Worm (Caenorhabditis elegans) whole organism, L1 larva: ENCODE results near the gene K06A9.3.

ENCODE experiments used
- aha-1 ChIP-seq: fragments of 150-350 bp; optimal IDR thresholded peaks from 2 replicates; lab custom pipeline; 2014; ENCODE audit warnings: missing biosample characterization, missing genetic modification characterization
- ama-1 ChIP-seq: fragments of 150-350 bp; optimal IDR thresholded peaks from 2 replicates; lab custom pipeline; 2014
- ceh-82 ChIP-seq, 3 experiments: fragments of 150-350 bp in 1 of 3; sonication (generic microtip) in 2 of 3; optimal IDR thresholded peaks; 2 replicates each; lab custom pipeline; 2014 to 2017; ENCODE audit warnings: missing biosample characterization in 3 of 3, missing genetic modification characterization in 3 of 3
- dsc-1 ChIP-seq: sonication (generic microtip); optimal IDR thresholded peaks from 2 replicates; lab custom pipeline; 2016; ENCODE audit warnings: mild to moderate bottlenecking, missing genetic modification characterization, missing compliant biosample characterization
- efl-1 ChIP-seq, 4 experiments: fragments of 150-350 bp; optimal IDR thresholded peaks in 3 of 4; peaks in 1 of 4; 1 replicate in 1 of 4; 2 replicates in 3 of 4; lab custom pipeline; 2014; ENCODE audit warnings: missing biosample characterization in 2 of 4, missing genetic modification characterization in 2 of 4, missing genetic modification reagents in 2 of 4
- efl-3 ChIP-seq: fragments of 200-800 bp; sonication (Bioruptor generic); optimal IDR thresholded peaks from 2 replicates; lab custom pipeline; 2018; ENCODE audit warnings: mild to moderate bottlenecking, missing genetic modification characterization, missing compliant biosample characterization
- fkh-10 ChIP-seq: sonication (generic microtip); optimal IDR thresholded peaks from 2 replicates; lab custom pipeline; 2017; ENCODE audit warnings: missing biosample characterization, missing genetic modification reagents, missing genetic modification characterization
- fkh-8 ChIP-seq: sonication (generic microtip); optimal IDR thresholded peaks from 2 replicates; lab custom pipeline; 2016; ENCODE audit warnings: mild to moderate bottlenecking, missing genetic modification characterization, missing compliant biosample characterization
- hlh-17 ChIP-seq: fragments of 200-800 bp; sonication (Bioruptor generic); optimal IDR thresholded peaks from 2 replicates; lab custom pipeline; 2018; ENCODE audit warnings: missing genetic modification characterization, mild to moderate bottlenecking, missing compliant biosample characterization, moderate library complexity, borderline replicate concordance
- irx-1 ChIP-seq: sonication (generic microtip); optimal IDR thresholded peaks from 2 replicates; lab custom pipeline; 2016; ENCODE audit warnings: missing genetic modification characterization, missing compliant biosample characterization
- jun-1 ChIP-seq: fragments of 150-350 bp; optimal IDR thresholded peaks from 2 replicates; lab custom pipeline; 2014; ENCODE audit warnings: missing biosample characterization, missing genetic modification reagents, missing genetic modification characterization
- lin-14 ChIP-seq: fragments of 200-800 bp; sonication (Bioruptor generic); optimal IDR thresholded peaks from 2 replicates; lab custom pipeline; 2018; ENCODE audit warnings: mild to moderate bottlenecking, missing genetic modification characterization, moderate library complexity, missing compliant biosample characterization
- lin-15B ChIP-seq: fragments of 150-350 bp; sonication (generic microtip); optimal IDR thresholded peaks from 3 replicates; lab custom pipeline; 2014; ENCODE audit warnings: missing biosample characterization, missing genetic modification characterization
- lin-35 ChIP-seq, 2 experiments: fragments of 150-350 bp; optimal IDR thresholded peaks; 2 replicates each; lab custom pipeline; 2014; ENCODE audit warnings: missing biosample characterization in 2 of 2, missing genetic modification characterization in 2 of 2, missing genetic modification reagents in 2 of 2
- lin-39 ChIP-seq: fragments of 150-350 bp; optimal IDR thresholded peaks from 2 replicates; lab custom pipeline; 2014; ENCODE audit warnings: missing biosample characterization, missing genetic modification reagents, missing genetic modification characterization
- lsy-2 ChIP-seq, 2 experiments: fragments of 150-350 bp; optimal IDR thresholded peaks; 2 replicates each; lab custom pipeline; 2014; ENCODE audit warnings: missing biosample characterization in 2 of 2, missing genetic modification characterization in 2 of 2
- mdl-1 ChIP-seq, 2 experiments: fragments of 150-350 bp; optimal IDR thresholded peaks; 2 replicates each; lab custom pipeline; 2014 to 2017; ENCODE audit warnings: missing biosample characterization in 2 of 2, missing genetic modification characterization in 2 of 2, inconsistent platforms in 1 of 2
- nhr-11 ChIP-seq: fragments of 150-350 bp; optimal IDR thresholded peaks from 2 replicates; lab custom pipeline; 2014; ENCODE audit warnings: missing biosample characterization, missing genetic modification characterization
- nhr-12 ChIP-seq: sonication (generic microtip); optimal IDR thresholded peaks from 2 replicates; lab custom pipeline; 2017; ENCODE audit warnings: missing biosample characterization, missing genetic modification characterization
- nhr-19 ChIP-seq: fragments of 200-800 bp; sonication (Bioruptor generic); conservative IDR thresholded peaks from 2 replicates; pipeline ENCODE4 v1.3.6; 2022; ENCODE audit warnings: missing genetic modification characterization, missing compliant biosample characterization
- nhr-71 ChIP-seq: sonication (generic microtip); optimal IDR thresholded peaks from 2 replicates; lab custom pipeline; 2016; ENCODE audit warnings: mild to moderate bottlenecking, missing genetic modification characterization, moderate library complexity, missing compliant biosample characterization
- nhr-90 ChIP-seq: sonication (generic microtip); optimal IDR thresholded peaks from 2 replicates; lab custom pipeline; 2016; ENCODE audit warnings: mild to moderate bottlenecking, missing genetic modification characterization, missing compliant biosample characterization; ENCODE audit not compliant: poor library complexity
- pqm-1 ChIP-seq: sonication (generic microtip); optimal IDR thresholded peaks from 3 replicates; lab custom pipeline; 2017; ENCODE audit warnings: missing biosample characterization, missing genetic modification characterization
- rnt-1 ChIP-seq: sonication (generic microtip); optimal IDR thresholded peaks from 2 replicates; lab custom pipeline; 2016; ENCODE audit warnings: mild to moderate bottlenecking, missing genetic modification characterization, moderate library complexity, missing compliant biosample characterization
- skn-1 ChIP-seq: fragments of 150-350 bp; optimal IDR thresholded peaks from 2 replicates; lab custom pipeline; 2014; ENCODE audit warnings: missing biosample characterization, missing genetic modification characterization
- snpc-4 ChIP-seq: fragments of 150-350 bp; optimal IDR thresholded peaks from 2 replicates; lab custom pipeline; 2014; ENCODE audit warnings: missing biosample characterization, missing genetic modification characterization
- snu-23 ChIP-seq: sonication (generic microtip); optimal IDR thresholded peaks from 2 replicates; lab custom pipeline; 2016; ENCODE audit warnings: missing genetic modification characterization, missing compliant biosample characterization
- sox-4 ChIP-seq: sonication (generic microtip); optimal IDR thresholded peaks from 2 replicates; lab custom pipeline; 2016; ENCODE audit warnings: missing genetic modification characterization, missing compliant biosample characterization
- swsn-7 ChIP-seq: sonication (generic microtip); optimal IDR thresholded peaks from 2 replicates; lab custom pipeline; 2016; ENCODE audit warnings: missing genetic modification characterization, missing compliant biosample characterization
- tlp-1 ChIP-seq: fragments of 150-350 bp; optimal IDR thresholded peaks from 2 replicates; lab custom pipeline; 2014; ENCODE audit warnings: missing biosample characterization, missing genetic modification characterization
- unc-130 ChIP-seq: fragments of 150-350 bp; optimal IDR thresholded peaks from 2 replicates; lab custom pipeline; 2017; ENCODE audit warnings: missing biosample characterization, missing genetic modification characterization, inconsistent platforms
- unc-62 ChIP-seq: fragments of 150-350 bp; optimal IDR thresholded peaks from 2 replicates; lab custom pipeline; 2014; ENCODE audit warnings: missing biosample characterization, missing genetic modification reagents, missing genetic modification characterization
- unc-86 ChIP-seq: sonication (generic microtip); optimal IDR thresholded peaks from 2 replicates; lab custom pipeline; 2016; ENCODE audit warnings: missing genetic modification characterization, missing compliant biosample characterization
- zag-1 ChIP-seq: fragments of 150-350 bp; optimal IDR thresholded peaks from 2 replicates; lab custom pipeline; 2014; ENCODE audit warnings: missing biosample characterization, missing genetic modification characterization

The K06A9.3 gene

DNA sequence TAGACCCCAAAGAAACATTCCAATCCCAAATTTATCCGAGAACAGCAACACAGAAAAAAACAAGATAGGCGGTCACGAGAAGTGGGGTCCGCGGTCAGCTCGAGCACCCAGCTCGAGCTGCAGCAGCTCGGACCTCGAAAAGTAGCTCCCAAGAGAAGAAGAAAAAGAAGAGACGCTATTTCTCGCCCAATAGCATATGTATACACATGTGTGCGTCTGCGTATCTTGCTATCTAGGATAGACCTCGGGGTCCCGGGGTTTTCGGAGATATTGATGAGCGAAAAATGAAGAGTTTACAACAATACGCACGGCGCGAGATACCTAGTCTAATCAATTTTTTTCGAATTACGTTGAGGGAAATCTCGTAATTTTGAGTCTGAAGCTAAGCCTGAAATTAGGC, 13.1 kb downstream of the K06A9.3 start:
- TF ChIP-seq tlp-1 (tag; lab: Kevin White, UChicago) (no peak), lin-35 (GFP tag; optimal IDR thresholded peaks at IDR 0.05; lab: Kevin White, UChicago) (peak in 1 of 2 experiments; percentile 8), ceh-82 (tag; optimal IDR thresholded peaks at IDR 0.05; lab: Kevin White, UChicago) (peak in 2 of 3 experiments; percentile 3 to 42), swsn-7 (tag; lab: Kevin White, UChicago) (peak; percentile 4), snu-23 (GFP tag; lab: Kevin White, UChicago) (peak; percentile 44), skn-1 (tag; lab: Kevin White, UChicago) (peak; percentile 10), lin-15B (tag; lab: Kevin White, UChicago) (no peak), dsc-1 (tag; lab: Kevin White, UChicago) (peak; percentile 25), lin-14 (GFP tag; lab: Kevin White, UChicago) (peak; percentile 82), mdl-1 (tag; optimal IDR thresholded peaks at IDR 0.05; lab: Kevin White, UChicago) (peak in 1 of 2 experiments; percentile 12), rnt-1 (tag; lab: Kevin White, UChicago) (peak; percentile 67), lsy-2 (tag; optimal IDR thresholded peaks at IDR 0.05; lab: Kevin White, UChicago) (peak; percentile 21 to 38), nhr-19 (GFP tag; lab: Robert Waterston, UW) (peak; percentile 24; the same call in 1 of the 2 replicates), pqm-1 (tag; lab: Kevin White, UChicago) (no peak), efl-1 (optimal IDR thresholded peaks at IDR 0.05; lab: Kevin White, UChicago) (peak in 1 of 2 experiments; percentile 9), efl-1 (GFP tag; optimal IDR thresholded peaks at IDR 0.05 in 1 of 2; lab: Kevin White, UChicago) (no peak), sox-4 (no peak), unc-130 (no peak), nhr-71 (tag; lab: Kevin White, UChicago) (peak; percentile 59), fkh-8 (no peak), nhr-90 (tag; lab: Kevin White, UChicago) (no peak), unc-62 (GFP tag; lab: Kevin White, UChicago) (no peak)

DNA sequence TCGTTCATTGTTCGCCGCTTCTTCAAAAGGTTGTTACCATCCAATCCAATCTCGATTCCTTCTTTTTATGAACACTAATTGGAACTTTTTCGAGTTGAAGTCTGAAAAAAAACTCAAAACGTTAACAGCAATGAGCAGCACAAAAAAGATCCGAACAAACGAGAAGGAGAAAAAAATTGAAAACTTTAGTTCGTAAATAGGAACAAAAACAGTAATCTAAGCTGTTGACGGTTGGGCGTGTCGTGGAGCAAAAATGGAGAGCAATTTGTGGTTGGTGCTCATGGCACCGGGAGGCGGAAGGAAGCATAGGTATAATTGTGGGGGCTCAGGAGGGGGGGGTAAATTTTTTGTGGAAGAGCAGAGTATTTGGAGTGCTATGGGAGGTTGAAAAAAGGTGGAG, 13.8 kb downstream of the K06A9.3 start, which contains the start of gene toca-1:
Gene toca-1, minus strand, starts transcription at position 101 of the 400 bp plus-strand sequence.
- TF ChIP-seq irx-1 (tag; lab: Kevin White, UChicago) (no peak), nhr-19 (GFP tag; lab: Robert Waterston, UW) (no peak), unc-86 (tag; lab: Kevin White, UChicago) (no peak), fkh-10 (GFP tag; lab: Kevin White, UChicago) (no peak), swsn-7 (tag; lab: Kevin White, UChicago) (no peak), efl-3 (no peak), zag-1 (tag; lab: Kevin White, UChicago) (no peak)

DNA sequence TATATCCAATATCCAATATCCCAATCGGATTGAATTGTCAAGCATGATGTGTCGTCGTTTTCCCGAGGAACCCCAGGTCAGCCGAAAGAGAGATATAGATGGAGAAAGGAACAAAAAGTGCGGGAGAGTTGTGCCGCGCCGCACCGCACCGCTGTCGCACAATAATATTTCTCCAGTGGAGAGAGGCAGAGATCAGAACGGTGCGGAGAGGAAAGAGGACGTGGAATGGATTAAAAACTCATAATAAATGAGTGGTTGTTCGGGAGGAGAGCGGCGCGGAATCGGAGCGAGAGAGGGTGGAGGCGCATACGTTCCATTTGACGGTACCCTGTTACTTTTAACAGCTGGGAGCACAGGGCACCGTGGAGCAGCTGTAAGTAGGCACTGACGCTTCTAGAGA, 17.6 kb downstream of the K06A9.3 start:
- TF ChIP-seq pqm-1 (tag; lab: Kevin White, UChicago) (no peak), lin-39 (tag; lab: Kevin White, UChicago) (no peak), hlh-17 (GFP tag; lab: Kevin White, UChicago) (no peak), nhr-90 (tag; lab: Kevin White, UChicago) (no peak), mdl-1 (tag; optimal IDR thresholded peaks at IDR 0.05; lab: Kevin White, UChicago) (no peak), nhr-12 (no peak), nhr-11 (no peak), jun-1 (tag; lab: Kevin White, UChicago) (no peak), aha-1 (tag; lab: Kevin White, UChicago) (no peak), efl-3 (no peak), ama-1 (no peak), fkh-10 (GFP tag; lab: Kevin White, UChicago) (no peak), efl-1 (optimal IDR thresholded peaks at IDR 0.05; lab: Kevin White, UChicago) (no peak), efl-1 (GFP tag; optimal IDR thresholded peaks at IDR 0.05 in 1 of 2; lab: Kevin White, UChicago) (no peak)

DNA sequence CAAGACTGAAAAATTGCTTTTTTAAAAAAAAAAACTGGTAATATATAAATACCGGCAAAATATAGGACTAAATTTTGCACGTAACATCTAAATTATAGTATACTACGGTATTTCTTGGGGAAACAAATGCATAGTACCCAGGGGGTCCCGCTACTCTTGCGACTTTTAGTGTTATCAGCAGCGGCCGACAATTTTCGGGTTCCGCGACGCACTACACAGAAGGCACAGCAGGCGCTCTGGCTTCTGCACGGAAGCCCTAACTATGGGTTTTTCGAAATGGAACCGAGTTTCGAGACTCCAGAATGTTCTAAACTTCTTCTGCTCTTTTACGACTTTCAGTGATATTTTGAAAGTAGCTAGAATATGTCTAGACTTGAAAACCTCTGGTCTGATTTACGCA, 18.6 kb downstream of the K06A9.3 start:
- TF ChIP-seq unc-86 (tag; lab: Kevin White, UChicago) (no peak), snpc-4 (tag; lab: Kevin White, UChicago) (peak; percentile 84)
